Fruit fly (Drosophila melanogaster) whole organism, embryonic: ENCODE measurements around the gene St2.

Source experiments
- Asciz ChIP-seq: fragments of 200-800 bp; sonication (Bioruptor generic); optimal IDR thresholded peaks from 2 replicates; lab custom pipeline; 2017; ENCODE audit warnings: missing biosample characterization, mild to moderate bottlenecking, missing genetic modification characterization, missing genetic modification reagents
- B-H1 ChIP-seq: fragments of 200-800 bp; sonication (Bioruptor generic); IDR thresholded peaks from 3 replicates; pipeline ENCODE4 v1.3.6; 2022; ENCODE audit warnings: missing biosample characterization, missing genetic modification characterization
- CG10147 ChIP-seq: fragments of 200-800 bp; sonication (Bioruptor generic); optimal IDR thresholded peaks from 2 replicates; lab custom pipeline; 2019; ENCODE audit warnings: missing biosample characterization, mild to moderate bottlenecking, missing genetic modification characterization, moderate library complexity
- CG10274 ChIP-seq: fragments of 200-800 bp; sonication (Bioruptor generic); optimal IDR thresholded peaks from 3 replicates; lab custom pipeline; 2017; ENCODE audit warnings: missing biosample characterization, mild to moderate bottlenecking, missing genetic modification characterization
- CG10543 ChIP-seq: fragments of 200-800 bp; sonication (Bioruptor generic); optimal IDR thresholded peaks from 3 replicates; lab custom pipeline; 2017; ENCODE audit warnings: missing biosample characterization, mild to moderate bottlenecking, missing genetic modification characterization, moderate library complexity
- CG12391 ChIP-seq: fragments of 200-800 bp; sonication (Bioruptor generic); optimal IDR thresholded peaks from 3 replicates; lab custom pipeline; 2018; ENCODE audit warnings: missing biosample characterization, mild to moderate bottlenecking, missing genetic modification characterization, moderate library complexity
- CG15696 ChIP-seq: fragments of 200-800 bp; sonication (Bioruptor generic); optimal IDR thresholded peaks from 2 replicates; lab custom pipeline; 2019; ENCODE audit warnings: missing biosample characterization, mild to moderate bottlenecking, missing genetic modification characterization, moderate library complexity
- CG1647 ChIP-seq: fragments of 200-800 bp; sonication (Bioruptor generic); optimal IDR thresholded peaks from 3 replicates; lab custom pipeline; 2016; ENCODE audit warnings: missing biosample characterization, missing genetic modification characterization
- CG16779 ChIP-seq: fragments of 200-800 bp; sonication (Bioruptor generic); IDR thresholded peaks from 2 replicates; pipeline ENCODE4 v1.3.6; 2022; ENCODE audit warnings: missing biosample characterization, missing genetic modification characterization
- CG16863 ChIP-seq: fragments of 200-800 bp; sonication (Bioruptor generic); optimal IDR thresholded peaks from 3 replicates; lab custom pipeline; 2016; ENCODE audit warnings: missing biosample characterization, missing genetic modification characterization
- CG17802 ChIP-seq: fragments of 200-800 bp; sonication (Bioruptor generic); optimal IDR thresholded peaks from 2 replicates; lab custom pipeline; 2018; ENCODE audit warnings: missing biosample characterization, mild to moderate bottlenecking, missing genetic modification characterization, moderate library complexity
- CG30403 ChIP-seq: fragments of 200-800 bp; sonication (Bioruptor generic); optimal IDR thresholded peaks from 3 replicates; lab custom pipeline; 2016; ENCODE audit warnings: missing biosample characterization, missing genetic modification characterization
- CG30431 ChIP-seq: fragments of 200-800 bp; sonication (Bioruptor generic); optimal IDR thresholded peaks from 2 replicates; lab custom pipeline; 2017; ENCODE audit warnings: missing biosample characterization, missing genetic modification characterization
- CG31388 ChIP-seq: fragments of 200-800 bp; sonication (Bioruptor generic); optimal IDR thresholded peaks from 2 replicates; lab custom pipeline; 2016; ENCODE audit warnings: missing biosample characterization, missing genetic modification characterization
- CG3281 ChIP-seq: fragments of 200-800 bp; sonication (Bioruptor generic); optimal IDR thresholded peaks from 3 replicates; lab custom pipeline; 2017; ENCODE audit warnings: missing biosample characterization, mild to moderate bottlenecking, missing genetic modification characterization
- CG4328 ChIP-seq: fragments of 200-800 bp; sonication (Bioruptor generic); optimal IDR thresholded peaks from 3 replicates; lab custom pipeline; 2017; ENCODE audit warnings: missing biosample characterization, missing genetic modification reagents, missing genetic modification characterization
- CG6854 ChIP-seq: fragments of 200-800 bp; sonication (Bioruptor generic); optimal IDR thresholded peaks from 3 replicates; lab custom pipeline; 2017; ENCODE audit warnings: missing biosample characterization, mild to moderate bottlenecking, missing genetic modification characterization
- CG7839 ChIP-seq: fragments of 200-800 bp; sonication (Bioruptor generic); optimal IDR thresholded peaks from 3 replicates; lab custom pipeline; 2018; ENCODE audit warnings: missing biosample characterization, mild to moderate bottlenecking, missing genetic modification characterization, moderate library complexity
- CG7928 ChIP-seq: fragments of 200-800 bp; sonication (Bioruptor generic); optimal IDR thresholded peaks from 2 replicates; lab custom pipeline; 2017; ENCODE audit warnings: missing biosample characterization, mild to moderate bottlenecking, missing genetic modification characterization
- CG7963 ChIP-seq: fragments of 200-800 bp; sonication (Bioruptor generic); IDR thresholded peaks from 3 replicates; pipeline ENCODE4 v1.3.6; 2022; ENCODE audit warnings: missing biosample characterization, missing genetic modification characterization; ENCODE audit not compliant: partially characterized antibody
- CG8478 ChIP-seq: fragments of >200 bp; optimal IDR thresholded peaks from 2 replicates; lab custom pipeline; 2018
- CrebB ChIP-seq: fragments of 200-800 bp; sonication (Bioruptor generic); optimal IDR thresholded peaks from 3 replicates; lab custom pipeline; 2018; ENCODE audit warnings: missing biosample characterization, mild to moderate bottlenecking, missing genetic modification characterization
- D ChIP-seq, 2 experiments: fragments of 200-800 bp in 1 of 2; fragments of >200 bp in 1 of 2; sonication (Bioruptor generic) in 1 of 2; optimal IDR thresholded peaks; 2 replicates in 1 of 2; 3 replicates in 1 of 2; lab custom pipeline; 2017; ENCODE audit warnings: mild to moderate bottlenecking in 1 of 2, missing biosample characterization in 1 of 2, missing genetic modification characterization in 1 of 2, missing genetic modification reagents in 1 of 2
- Dip3 ChIP-seq: fragments of 200-800 bp; sonication (Bioruptor generic); optimal IDR thresholded peaks from 3 replicates; lab custom pipeline; 2016; ENCODE audit warnings: missing biosample characterization, missing genetic modification characterization
- Drgx ChIP-seq: fragments of 200-800 bp; sonication (Bioruptor generic); IDR thresholded peaks from 2 replicates; pipeline ENCODE4 v1.3.6; 2022; ENCODE audit warnings: missing biosample characterization, missing genetic modification characterization
- HmgD ChIP-seq: fragments of 200-800 bp; sonication (Bioruptor generic); optimal IDR thresholded peaks from 3 replicates; lab custom pipeline; 2016; ENCODE audit warnings: missing biosample characterization, missing genetic modification characterization
- Lhr ChIP-seq: fragments of 200-800 bp; sonication (Bioruptor generic); optimal IDR thresholded peaks from 3 replicates; lab custom pipeline; 2017; ENCODE audit warnings: mild to moderate bottlenecking, missing biosample characterization, missing genetic modification reagents, missing genetic modification characterization
- NK7.1 ChIP-seq: fragments of 200-800 bp; sonication (Bioruptor generic); optimal IDR thresholded peaks from 3 replicates; lab custom pipeline; 2016; ENCODE audit warnings: missing biosample characterization, missing genetic modification characterization
- Optix ChIP-seq: fragments of 200-800 bp; sonication (Bioruptor generic); IDR thresholded peaks from 3 replicates; pipeline ENCODE4 v1.3.6; 2022; ENCODE audit warnings: missing biosample characterization, missing genetic modification characterization
- Tbp ChIP-seq: fragments of >200 bp; optimal IDR thresholded peaks from 2 replicates; lab custom pipeline; 2018; ENCODE audit warnings: missing biosample characterization, missing genetic modification characterization
- ash1 ChIP-seq: fragments of 200-800 bp; sonication (Bioruptor generic); optimal IDR thresholded peaks from 2 replicates; lab custom pipeline; 2018; ENCODE audit warnings: missing biosample characterization, mild to moderate bottlenecking, missing genetic modification characterization
- bowl ChIP-seq: fragments of 200-800 bp; sonication (Bioruptor generic); IDR thresholded peaks from 2 replicates; pipeline ENCODE4 v1.3.6; 2022; ENCODE audit warnings: missing biosample characterization, missing genetic modification characterization
- caup ChIP-seq: fragments of 200-800 bp; sonication (Bioruptor generic); optimal IDR thresholded peaks from 3 replicates; lab custom pipeline; 2017; ENCODE audit warnings: missing biosample characterization, mild to moderate bottlenecking, missing genetic modification characterization, moderate library complexity; ENCODE audit not compliant: severe bottlenecking
- chinmo ChIP-seq: fragments of 200-800 bp; sonication (Bioruptor generic); IDR thresholded peaks from 4 replicates; pipeline ENCODE4 v1.3.6; 2022; ENCODE audit warnings: missing biosample characterization, missing genetic modification characterization; ENCODE audit not compliant: partially characterized antibody
- ci ChIP-seq: fragments of 200-800 bp; sonication (Bioruptor generic); IDR thresholded peaks from 3 replicates; pipeline ENCODE4 v1.3.6; 2022; ENCODE audit warnings: missing biosample characterization, missing genetic modification characterization
- dan ChIP-seq: fragments of 200-800 bp; sonication (Bioruptor generic); IDR thresholded peaks from 2 replicates; pipeline ENCODE4 v1.3.6; 2022; ENCODE audit warnings: missing biosample characterization, missing genetic modification characterization
- dmrt99B ChIP-seq: fragments of 200-800 bp; sonication (Bioruptor generic); optimal IDR thresholded peaks from 2 replicates; lab custom pipeline; 2018; ENCODE audit warnings: missing biosample characterization, mild to moderate bottlenecking, missing genetic modification characterization, moderate library complexity
- emc ChIP-seq: fragments of 200-800 bp; sonication (Bioruptor generic); optimal IDR thresholded peaks from 2 replicates; lab custom pipeline; 2016; ENCODE audit warnings: missing biosample characterization, missing genetic modification characterization
- gem ChIP-seq: fragments of 200-800 bp; sonication (Bioruptor generic); optimal IDR thresholded peaks from 2 replicates; lab custom pipeline; 2019; ENCODE audit warnings: missing biosample characterization, mild to moderate bottlenecking, missing genetic modification characterization, moderate library complexity
- inv ChIP-seq: fragments of 200-800 bp; sonication (Bioruptor generic); IDR thresholded peaks from 2 replicates; pipeline ENCODE4 v1.3.6; 2022; ENCODE audit warnings: missing biosample characterization, missing genetic modification characterization; ENCODE audit not compliant: partially characterized antibody
- jing ChIP-seq: fragments of 200-800 bp; sonication (Bioruptor generic); optimal IDR thresholded peaks from 2 replicates; lab custom pipeline; 2018; ENCODE audit warnings: missing biosample characterization, mild to moderate bottlenecking, missing genetic modification characterization
- klu ChIP-seq: fragments of 200-800 bp; sonication (Bioruptor generic); IDR thresholded peaks from 2 replicates; pipeline ENCODE4 v1.3.6; 2022; ENCODE audit warnings: missing biosample characterization, missing genetic modification characterization
- lbe ChIP-seq: fragments of 200-800 bp; sonication (Bioruptor generic); optimal IDR thresholded peaks from 2 replicates; lab custom pipeline; 2016; ENCODE audit warnings: missing biosample characterization, mild to moderate bottlenecking, missing genetic modification characterization
- nerfin-2 ChIP-seq: fragments of 200-800 bp; sonication (Bioruptor generic); IDR thresholded peaks from 2 replicates; pipeline ENCODE4 v1.3.6; 2022; ENCODE audit warnings: missing biosample characterization, missing genetic modification characterization; ENCODE audit not compliant: partially characterized antibody
- nmo ChIP-seq: fragments of 200-800 bp; sonication (Bioruptor generic); optimal IDR thresholded peaks from 2 replicates; lab custom pipeline; 2018; ENCODE audit warnings: missing biosample characterization, mild to moderate bottlenecking, missing genetic modification characterization, moderate library complexity
- oc ChIP-seq: fragments of 200-800 bp; sonication (Bioruptor generic); optimal IDR thresholded peaks from 2 replicates; lab custom pipeline; 2018; ENCODE audit warnings: missing biosample characterization, mild to moderate bottlenecking, missing genetic modification characterization, moderate library complexity
- pan ChIP-seq, 4 experiments: fragments of >200 bp in 3 of 4; fragments of 200-800 bp in 1 of 4; sonication (Bioruptor generic) in 1 of 4; optimal IDR thresholded peaks in 3 of 4; IDR thresholded peaks in 1 of 4; 2 replicates each; pipeline versions ENCODE4 v1.3.6 to Lab custom; 2017 to 2022; ENCODE audit warnings: missing biosample characterization in 2 of 4, missing genetic modification characterization in 2 of 4, mixed read lengths in 1 of 4
- pita ChIP-seq: fragments of 200-800 bp; sonication (Bioruptor generic); optimal IDR thresholded peaks from 2 replicates; lab custom pipeline; 2017; ENCODE audit warnings: missing biosample characterization, mild to moderate bottlenecking, missing genetic modification characterization
- slou ChIP-seq: fragments of 200-800 bp; sonication (Bioruptor generic); optimal IDR thresholded peaks from 3 replicates; lab custom pipeline; 2016; ENCODE audit warnings: missing biosample characterization, missing genetic modification characterization
- sna ChIP-seq: fragments of 200-800 bp; sonication (Bioruptor generic); IDR thresholded peaks from 2 replicates; pipeline ENCODE4 v1.3.6; 2022; ENCODE audit warnings: missing biosample characterization, missing genetic modification characterization; ENCODE audit not compliant: partially characterized antibody

St2 gene

DNA sequence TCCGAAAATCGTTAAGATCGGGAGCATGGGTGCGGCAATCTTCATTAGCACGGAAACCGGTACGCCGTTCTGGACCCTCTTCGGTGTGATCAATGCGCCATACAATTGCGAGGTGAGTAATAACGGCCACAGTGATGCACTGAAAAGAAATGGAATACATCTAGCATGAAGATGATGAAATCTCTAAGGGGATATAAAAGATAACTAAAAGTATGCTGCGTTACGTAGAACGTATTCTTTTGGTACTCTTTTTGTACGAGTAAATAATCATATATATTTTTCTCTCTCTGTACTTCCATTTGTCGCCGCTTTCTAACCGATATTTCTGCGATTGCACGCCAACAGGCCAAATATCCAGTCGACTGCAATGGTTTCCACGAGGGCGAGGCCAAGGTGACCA lies 775 bp upstream of the St2 start:
- no peak for TF ChIP-seq CG16779 (GFP tag; lab: Robert Waterston, UW)
- no peak for TF ChIP-seq oc (tag; lab: Kevin White, UChicago)
- no peak for TF ChIP-seq caup (GFP tag; lab: Kevin White, UChicago)
- no peak for TF ChIP-seq D (optimal IDR thresholded peaks at IDR 0.05; lab: Kevin White, UChicago)
- TF ChIP-seq D (GFP tag; optimal IDR thresholded peaks at IDR 0.05; lab: Kevin White, UChicago) = no peak
- peak; percentile 50 for TF ChIP-seq gem (tag; lab: Kevin White, UChicago)
- no peak for TF ChIP-seq CG4328 (GFP tag; lab: Kevin White, UChicago)
- TF ChIP-seq Asciz (GFP tag; lab: Kevin White, UChicago) = no peak
- no peak for TF ChIP-seq nerfin-2 (GFP tag; lab: Robert Waterston, UW)
- TF ChIP-seq inv (GFP tag; lab: Robert Waterston, UW) = no peak
- TF ChIP-seq pan (optimal IDR thresholded peaks at IDR 0.05; lab: Kevin White, UChicago) = no peak
- TF ChIP-seq pan (GFP tag; optimal IDR thresholded peaks at IDR 0.05 in 1 of 2, IDR thresholded peaks at IDR 0.05 in 1 of 2) = no peak
- no peak for TF ChIP-seq CG17802 (tag; lab: Kevin White, UChicago)
- no peak for TF ChIP-seq slou (GFP tag; lab: Kevin White, UChicago)
- TF ChIP-seq ci (GFP tag; lab: Robert Waterston, UW) = no peak
- TF ChIP-seq CG30431 (GFP tag; lab: Kevin White, UChicago) = peak; percentile 35
- TF ChIP-seq CG3281 (GFP tag; lab: Kevin White, UChicago) = no peak
- no peak for TF ChIP-seq CG10147 (GFP tag; lab: Kevin White, UChicago)
- TF ChIP-seq jing = no peak
- TF ChIP-seq CG8478 (lab: Kevin White, UChicago) = no peak
- TF ChIP-seq CG30403 = peak; percentile 37
- no peak for TF ChIP-seq B-H1 (GFP tag; lab: Robert Waterston, UW)
- TF ChIP-seq CG16863 = no peak
- no peak for TF ChIP-seq bowl (GFP tag; lab: Robert Waterston, UW)
- TF ChIP-seq CG6854 (GFP tag; lab: Kevin White, UChicago) = no peak
- no peak for TF ChIP-seq dan
- no peak for TF ChIP-seq CG7928
- no peak for TF ChIP-seq CG7839 (tag; lab: Kevin White, UChicago)
- TF ChIP-seq Optix = no peak
- no peak for TF ChIP-seq ash1 (GFP tag; lab: Kevin White, UChicago)
- no peak for TF ChIP-seq CG10543
- TF ChIP-seq Tbp (GFP tag; lab: Kevin White, UChicago) = no peak
- TF ChIP-seq sna = no peak
- TF ChIP-seq CG1647 = no peak
- no peak for TF ChIP-seq CrebB
- no peak for TF ChIP-seq CG15696
- no peak for TF ChIP-seq CG10274
- peak; percentile 14 for TF ChIP-seq CG12391 (tag; lab: Kevin White, UChicago)
- peak; percentile 32 for TF ChIP-seq nmo (GFP tag; lab: Kevin White, UChicago)
- TF ChIP-seq CG7963 = no peak
- no peak for TF ChIP-seq Lhr (GFP tag; lab: Kevin White, UChicago)
- peak; percentile 74 for TF ChIP-seq lbe (GFP tag; lab: Kevin White, UChicago)
- TF ChIP-seq CG31388 (GFP tag; lab: Kevin White, UChicago) = no peak
- no peak for TF ChIP-seq Dip3 (GFP tag; lab: Kevin White, UChicago)
- TF ChIP-seq emc = no peak
- TF ChIP-seq dmrt99B (tag; lab: Kevin White, UChicago) = no peak
- no peak for TF ChIP-seq klu (GFP tag; lab: Robert Waterston, UW)
- TF ChIP-seq pita (GFP tag; lab: Kevin White, UChicago) = no peak
- no peak for TF ChIP-seq HmgD (GFP tag; lab: Kevin White, UChicago)
- no peak for TF ChIP-seq chinmo
- no peak for TF ChIP-seq NK7.1 (GFP tag; lab: Kevin White, UChicago)
- TF ChIP-seq Drgx (GFP tag; lab: Robert Waterston, UW) = peak; percentile 84
